Worm (Caenorhabditis elegans) whole organism, L4/young adult: ENCODE data around the gene Y110A2AL.9.

Experiments
- W03F9.2 ChIP-seq: fragments of 150-350 bp; optimal IDR thresholded peaks from 2 replicates; lab custom pipeline; 2014; ENCODE audit warnings: missing biosample characterization, missing genetic modification characterization
- dao-5 ChIP-seq: sonication (generic microtip); optimal IDR thresholded peaks from 2 replicates; lab custom pipeline; 2016; ENCODE audit warnings: missing genotype, missing genetic modification characterization, moderate library complexity, missing compliant biosample characterization
- him-1 ChIP-seq: sonication (generic microtip); optimal IDR thresholded peaks from 2 replicates; lab custom pipeline; 2016; ENCODE audit warnings: missing genotype, missing genetic modification reagents, missing genetic modification characterization, missing compliant biosample characterization

The Y110A2AL.9 gene

DNA sequence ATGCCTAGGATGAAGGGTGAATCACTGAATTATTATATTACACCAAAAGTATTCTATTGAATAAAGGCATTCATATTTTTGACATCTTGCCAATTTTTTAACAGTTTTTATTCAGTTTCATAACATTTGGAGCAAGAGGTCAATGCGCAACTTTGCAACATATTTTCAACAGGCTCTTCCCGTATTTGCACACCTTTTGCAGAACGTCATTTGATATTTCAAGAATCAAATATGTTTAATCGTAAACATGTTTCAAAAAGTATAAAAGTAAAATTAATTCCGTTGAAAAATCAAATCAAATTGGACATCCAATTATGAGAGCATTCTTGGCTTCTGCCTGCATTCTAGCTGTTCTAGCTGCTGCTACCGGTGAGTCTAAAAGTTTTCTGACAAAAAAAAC, 1.3 kb upstream of the Y110A2AL.9 start, which contains the start of gene Y110A2AL.2:
TSS of gene Y110A2AL.2 (plus strand) at position 301 of the 400 bp plus-strand sequence.
- TF ChIP-seq him-1 (tag; lab: Kevin White, UChicago): no peak
- no peak for TF ChIP-seq W03F9.2 (tag; lab: Kevin White, UChicago)
- TF ChIP-seq dao-5 (tag; lab: Kevin White, UChicago): no peak

DNA sequence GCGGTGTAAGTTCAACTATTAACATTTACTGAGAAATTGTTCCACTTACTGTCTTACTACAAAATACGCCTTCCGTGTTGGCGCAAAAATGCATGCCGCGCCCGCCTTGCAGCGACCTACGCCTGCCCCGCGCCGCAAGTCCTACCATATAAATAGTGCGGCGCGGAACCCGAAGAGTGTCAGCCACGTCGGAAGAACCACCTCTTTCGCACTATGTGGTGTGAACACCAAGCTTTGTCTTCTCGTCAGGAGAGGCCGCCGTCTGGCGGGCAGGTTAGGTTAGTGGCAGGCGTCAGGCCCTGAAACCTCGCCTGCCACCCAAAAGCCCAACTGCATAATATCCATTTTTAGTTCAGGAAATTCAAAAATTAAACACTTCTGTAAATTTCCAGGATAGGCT, 1.1 kb downstream of the Y110A2AL.9 start:
- no peak for TF ChIP-seq W03F9.2 (tag; lab: Kevin White, UChicago)
- TF ChIP-seq dao-5 (tag; lab: Kevin White, UChicago): no peak
- no peak for TF ChIP-seq him-1 (tag; lab: Kevin White, UChicago)

DNA sequence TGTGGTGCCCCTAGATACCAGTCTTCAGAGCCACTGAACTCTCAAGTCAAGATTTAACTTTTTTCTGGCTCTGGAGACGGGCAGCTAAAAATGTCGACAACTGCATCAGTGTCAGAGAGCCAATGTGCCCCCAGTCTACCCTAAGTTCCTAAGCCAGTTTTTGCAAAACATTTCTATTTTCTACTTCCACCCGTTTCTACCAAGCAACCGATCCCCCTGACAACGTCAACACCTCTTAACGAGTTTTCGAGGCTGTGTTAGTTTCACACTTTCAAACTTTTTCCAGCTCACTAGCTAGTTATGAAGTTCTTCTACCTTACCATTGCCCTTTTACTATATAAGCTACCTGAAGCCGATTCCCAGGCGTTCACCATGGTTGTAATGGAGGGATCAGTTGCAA, 2.2 kb downstream of the Y110A2AL.9 start, which contains the start of gene Y110A2AL.5:
TSS of gene Y110A2AL.5 (plus strand) at position 301 of the 400 bp plus-strand sequence.
- TF ChIP-seq W03F9.2 (tag; lab: Kevin White, UChicago): no peak

DNA sequence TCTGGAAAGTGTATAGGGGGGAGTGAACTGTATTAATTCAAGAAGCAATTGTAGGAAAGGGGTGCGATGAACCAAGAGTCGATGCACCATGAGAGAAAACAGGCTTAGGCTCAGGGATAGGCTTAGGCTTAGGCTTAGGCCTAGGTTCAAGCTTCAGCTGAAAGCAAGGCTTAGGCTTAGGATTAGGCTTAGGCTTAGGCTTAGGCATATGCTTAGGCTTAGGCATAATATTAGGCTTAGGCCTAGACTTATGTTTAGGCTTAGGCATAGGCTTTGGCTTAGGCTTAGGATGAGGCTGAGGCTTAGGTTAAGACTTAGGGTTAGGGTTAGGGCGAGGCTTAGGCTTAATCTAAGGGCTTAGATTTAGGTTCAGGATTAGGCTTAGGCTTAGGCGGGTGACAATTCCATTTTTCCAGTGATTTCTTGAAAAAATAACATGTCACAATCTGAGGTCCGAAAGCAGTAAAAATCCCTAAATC, 3.8 kb downstream of the Y110A2AL.9 start:
- no peak for TF ChIP-seq him-1 (tag; lab: Kevin White, UChicago)
- no peak for TF ChIP-seq W03F9.2 (tag; lab: Kevin White, UChicago)
- no peak for TF ChIP-seq dao-5 (tag; lab: Kevin White, UChicago)

DNA sequence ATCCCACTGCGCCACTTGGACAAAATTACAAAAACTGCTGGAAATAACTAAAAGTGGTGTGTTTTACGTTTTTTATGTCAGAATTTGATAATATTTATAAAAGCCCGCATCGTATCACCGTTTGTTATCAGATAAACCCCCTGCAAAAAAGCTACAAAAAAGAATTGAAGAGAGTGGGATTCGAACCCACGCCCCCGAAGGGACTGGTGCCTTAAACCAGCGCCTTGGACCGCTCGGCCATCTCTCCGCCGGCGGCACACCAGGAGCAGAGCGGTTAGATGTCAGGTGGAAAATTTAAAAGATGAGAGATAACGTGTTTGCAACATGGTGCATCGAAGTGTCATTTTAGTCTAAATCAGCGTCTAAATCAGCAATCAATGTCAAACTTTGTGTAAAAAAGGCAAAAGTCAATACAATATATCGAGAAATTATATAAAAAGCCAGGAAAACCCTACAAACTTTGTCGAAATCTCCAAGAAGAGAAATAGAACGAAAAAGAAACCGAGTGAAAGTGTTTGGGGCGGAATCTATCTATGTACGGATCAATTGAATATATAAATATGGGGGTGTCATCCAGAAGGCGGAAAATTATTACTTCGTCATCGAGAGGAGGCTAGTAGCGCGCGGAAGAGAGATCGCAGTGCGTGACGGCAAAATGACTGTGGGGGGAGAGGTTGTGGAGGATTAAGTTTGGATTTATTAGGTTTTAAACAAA, 4.9 kb downstream of the Y110A2AL.9 start:
- TF ChIP-seq dao-5 (tag; lab: Kevin White, UChicago) (peak; percentile 6), W03F9.2 (tag; lab: Kevin White, UChicago) (no peak), him-1 (tag; lab: Kevin White, UChicago) (no peak)

DNA sequence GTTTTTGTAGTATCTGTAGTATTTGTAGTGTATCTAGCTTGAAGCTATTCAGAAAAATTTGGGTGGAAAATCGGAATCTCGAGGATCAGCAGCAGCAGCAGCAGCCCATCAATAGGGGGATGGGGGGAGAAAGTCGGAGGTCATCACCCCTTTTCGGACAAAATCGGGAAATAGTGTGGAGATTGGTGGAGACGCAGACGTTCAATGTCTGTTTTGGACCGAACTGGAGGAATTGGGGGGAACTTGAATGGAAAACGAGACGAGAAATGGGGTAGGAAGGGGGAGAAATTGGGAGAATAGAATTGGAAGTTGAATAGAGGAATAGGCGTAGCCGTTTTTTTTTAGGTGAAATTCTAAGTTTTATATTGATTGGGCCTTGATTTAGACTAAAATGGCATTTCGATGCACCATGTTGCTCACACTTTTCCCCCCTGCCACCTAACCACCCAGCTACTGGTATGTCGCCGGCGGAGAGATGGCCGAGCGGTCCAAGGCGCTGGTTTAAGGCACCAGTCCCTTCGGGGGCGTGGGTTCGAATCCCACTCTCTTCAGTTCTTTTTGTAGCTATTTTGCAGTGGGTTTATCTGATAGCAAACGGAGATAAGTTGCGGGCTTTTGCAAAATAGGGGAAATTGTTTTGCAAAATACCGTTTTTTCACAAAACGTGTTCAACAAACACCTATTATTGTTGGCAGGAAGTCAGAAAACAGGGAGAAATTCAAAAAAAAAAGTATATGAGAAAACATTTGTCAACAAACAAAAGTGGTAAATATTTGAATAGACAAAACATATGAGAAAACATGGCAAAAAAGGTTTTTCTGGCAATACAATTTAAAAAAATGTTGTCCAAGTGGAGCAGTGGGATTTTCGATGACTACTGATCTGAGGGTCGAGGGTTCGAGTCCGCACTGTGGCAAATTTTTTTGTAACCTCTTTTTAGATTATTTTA, 6.3 kb downstream of the Y110A2AL.9 start:
- TF ChIP-seq dao-5 (tag; lab: Kevin White, UChicago): peak; percentile 26
- TF ChIP-seq W03F9.2 (tag; lab: Kevin White, UChicago): no peak
- TF ChIP-seq him-1 (tag; lab: Kevin White, UChicago): no peak

DNA sequence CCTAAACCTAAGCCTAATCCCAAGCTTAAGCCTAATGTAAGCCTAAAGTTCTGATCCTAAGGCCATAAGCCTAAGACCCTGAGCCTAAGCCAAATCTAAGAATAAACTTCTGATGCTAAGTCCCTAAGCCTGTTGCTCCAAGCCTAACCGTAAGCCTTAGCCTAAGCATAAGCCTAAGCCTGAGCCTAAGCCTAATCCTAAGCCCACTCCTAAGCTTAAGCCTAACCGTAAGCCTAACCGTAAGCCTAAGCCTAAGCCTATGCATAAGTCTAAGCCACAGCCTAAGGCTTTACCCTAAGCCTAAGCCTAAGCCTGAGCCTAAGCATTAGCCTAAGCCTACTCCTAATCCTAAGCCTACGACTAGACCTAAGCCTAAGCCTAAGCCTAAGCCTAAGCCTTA, 7.1 kb downstream of the Y110A2AL.9 start:
- TF ChIP-seq him-1 (tag; lab: Kevin White, UChicago) (no peak), W03F9.2 (tag; lab: Kevin White, UChicago) (no peak), dao-5 (tag; lab: Kevin White, UChicago) (no peak)

DNA sequence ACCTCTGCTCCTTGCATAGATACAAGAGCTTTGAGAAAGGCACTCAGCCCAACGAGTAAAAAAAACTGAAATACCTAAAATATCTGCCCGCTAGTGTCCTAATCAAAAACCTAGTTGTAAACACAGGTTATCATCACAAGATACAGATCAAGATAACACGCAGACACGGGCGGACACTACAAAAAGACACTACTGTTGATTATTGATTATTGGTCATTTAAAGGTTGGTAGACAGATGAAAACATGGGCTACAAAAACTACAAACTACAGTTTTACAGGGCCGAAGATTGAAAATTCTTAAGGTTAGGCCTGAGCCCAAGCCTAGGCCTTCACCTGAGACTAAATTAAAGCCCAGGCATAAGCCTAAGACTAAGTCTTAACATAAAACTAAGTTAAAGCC, 7.6 kb downstream of the Y110A2AL.9 start:
- TF ChIP-seq him-1 (tag; lab: Kevin White, UChicago): no peak
- no peak for TF ChIP-seq dao-5 (tag; lab: Kevin White, UChicago)
- no peak for TF ChIP-seq W03F9.2 (tag; lab: Kevin White, UChicago)

DNA sequence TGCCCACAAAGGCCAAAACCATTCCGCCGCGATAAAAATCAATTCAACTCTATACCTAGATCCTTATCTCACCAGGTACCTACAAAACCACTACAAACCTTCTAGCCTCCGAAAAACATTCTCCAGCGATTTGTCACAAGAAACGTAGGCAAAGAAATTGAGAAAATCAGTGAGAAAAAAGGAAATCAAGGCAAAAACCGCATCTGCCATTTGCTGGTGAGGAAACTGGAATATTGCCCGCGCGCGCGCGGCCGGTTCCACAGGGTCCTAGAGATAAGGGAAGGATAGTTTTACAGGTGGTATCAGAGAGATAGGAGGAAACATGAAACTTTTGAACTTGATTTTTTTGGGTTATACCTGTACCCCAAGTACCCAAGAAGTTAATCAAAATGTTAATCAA, 8.9 kb downstream of the Y110A2AL.9 start:
- no peak for TF ChIP-seq dao-5 (tag; lab: Kevin White, UChicago)
- TF ChIP-seq W03F9.2 (tag; lab: Kevin White, UChicago): no peak
- TF ChIP-seq him-1 (tag; lab: Kevin White, UChicago): no peak

DNA sequence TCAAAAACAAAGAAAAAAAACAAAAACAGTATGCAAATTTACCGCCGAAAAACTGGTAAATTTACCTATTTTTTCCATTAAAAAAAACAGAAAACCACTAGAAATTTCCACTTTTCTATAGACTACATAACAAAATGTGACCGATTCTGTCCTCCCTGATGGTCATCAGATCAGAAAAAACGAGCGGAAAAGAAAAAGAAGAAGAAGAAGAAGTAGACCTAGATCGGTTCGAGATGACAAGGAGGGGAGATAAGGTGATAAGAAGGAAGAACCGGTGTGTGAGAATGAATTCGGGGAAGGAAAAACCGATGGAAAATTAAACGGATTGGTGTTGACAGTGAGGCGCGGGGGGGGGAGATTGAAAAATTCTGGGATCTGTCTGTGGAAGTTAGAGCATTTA, 10.3 kb downstream of the Y110A2AL.9 start:
- no peak for TF ChIP-seq him-1 (tag; lab: Kevin White, UChicago)
- TF ChIP-seq W03F9.2 (tag; lab: Kevin White, UChicago): no peak
- no peak for TF ChIP-seq dao-5 (tag; lab: Kevin White, UChicago)

DNA sequence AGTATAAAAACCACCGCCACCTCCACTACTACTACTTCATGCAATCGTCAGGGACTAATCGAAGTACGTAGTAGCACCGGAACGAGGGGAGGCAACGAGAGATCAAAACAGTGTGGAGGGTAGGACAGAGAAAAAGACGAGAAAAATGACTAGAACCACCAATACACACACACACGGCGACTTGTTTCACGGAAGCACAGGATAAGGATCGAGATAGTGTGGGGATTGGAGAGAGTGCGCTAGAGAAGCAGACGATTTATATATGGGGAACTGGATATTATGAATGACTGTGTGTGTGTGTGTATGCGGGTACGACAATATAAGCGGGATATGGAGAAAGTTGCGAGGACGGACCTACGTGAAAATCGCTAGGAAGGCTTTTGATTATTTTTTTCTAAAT, 11.6 kb downstream of the Y110A2AL.9 start:
- TF ChIP-seq dao-5 (tag; lab: Kevin White, UChicago) (no peak), W03F9.2 (tag; lab: Kevin White, UChicago) (no peak), him-1 (tag; lab: Kevin White, UChicago) (no peak)

DNA sequence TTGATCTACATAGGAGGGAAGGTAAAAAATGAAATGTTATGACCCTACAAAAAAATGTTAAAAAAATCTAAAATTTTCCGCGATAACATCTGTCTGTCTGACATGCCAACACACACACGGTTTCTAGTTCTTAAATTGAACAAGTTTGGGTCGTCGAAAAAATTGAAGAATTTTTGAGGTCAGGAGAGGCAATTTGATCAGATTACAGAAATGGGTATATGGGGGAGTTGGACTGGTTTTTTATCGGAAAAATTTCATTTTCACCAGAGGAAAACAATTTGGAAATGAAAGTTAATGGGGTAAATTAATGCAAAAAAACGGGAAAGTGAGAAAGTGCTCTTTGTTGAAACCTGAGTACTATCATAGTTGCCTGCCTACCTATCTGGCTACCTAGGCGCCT, 12.7 kb downstream of the Y110A2AL.9 start:
- TF ChIP-seq him-1 (tag; lab: Kevin White, UChicago): no peak
- TF ChIP-seq dao-5 (tag; lab: Kevin White, UChicago): no peak
- TF ChIP-seq W03F9.2 (tag; lab: Kevin White, UChicago): no peak

DNA sequence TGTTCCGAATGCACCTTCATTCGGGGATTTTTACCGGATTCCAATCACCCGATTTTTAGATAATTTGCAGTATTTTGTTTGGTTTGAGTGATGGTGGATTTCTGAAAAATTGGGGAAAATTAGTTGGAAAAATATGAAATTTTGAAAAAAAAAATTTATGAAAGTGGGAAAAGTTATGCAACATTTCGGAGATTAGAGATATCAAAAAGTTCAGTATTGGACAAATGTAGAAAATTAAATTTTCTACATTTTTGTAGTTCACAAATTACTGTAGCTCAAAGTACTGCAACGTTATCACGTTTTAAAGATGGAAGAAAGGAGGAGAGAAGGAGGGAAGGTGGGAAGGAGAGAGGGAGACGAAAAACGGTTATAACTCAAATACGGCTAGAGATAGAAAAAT, 13.9 kb downstream of the Y110A2AL.9 start, which contains the start of gene ptc-3:
TSS of gene ptc-3 (minus strand) at position 101 of the 400 bp plus-strand sequence.
- TF ChIP-seq dao-5 (tag; lab: Kevin White, UChicago) (no peak), him-1 (tag; lab: Kevin White, UChicago) (no peak), W03F9.2 (tag; lab: Kevin White, UChicago) (no peak)
